Fruit fly (Drosophila melanogaster) whole organism, pupa: ENCODE results near the gene CG16986.

Source experiments
- CG10348 ChIP-seq: fragments of 200-800 bp; sonication (Bioruptor generic); IDR thresholded peaks from 2 replicates; pipeline ENCODE4 v1.3.6; 2022; ENCODE audit warnings: missing biosample characterization, missing genetic modification characterization
- CG12605 ChIP-seq: fragments of 200-800 bp; sonication (Bioruptor generic); IDR thresholded peaks from 2 replicates; pipeline ENCODE4 v1.3.6; 2022; ENCODE audit warnings: missing biosample characterization, missing genetic modification characterization
- D1 ChIP-seq: fragments of 200-800 bp; sonication (Bioruptor generic); optimal IDR thresholded peaks from 2 replicates; lab custom pipeline; 2018; ENCODE audit warnings: missing biosample characterization, mild to moderate bottlenecking, missing genetic modification characterization, moderate library complexity
- EcR ChIP-seq: fragments of 200-800 bp; sonication (Bioruptor generic); optimal IDR thresholded peaks from 3 replicates; lab custom pipeline; 2019; ENCODE audit warnings: missing biosample characterization, missing genetic modification characterization, mild to moderate bottlenecking, moderate library complexity, missing genetic modification reagents
- Pif1A ChIP-seq: fragments of 200-800 bp; sonication (Bioruptor generic); optimal IDR thresholded peaks from 3 replicates; lab custom pipeline; 2016; ENCODE audit warnings: missing biosample characterization, missing genetic modification characterization
- fd96Ca ChIP-seq: fragments of 200-800 bp; sonication (Bioruptor generic); IDR thresholded peaks from 3 replicates; pipeline ENCODE4 v1.3.6; 2022; ENCODE audit warnings: missing biosample characterization, missing genetic modification characterization

DNA sequence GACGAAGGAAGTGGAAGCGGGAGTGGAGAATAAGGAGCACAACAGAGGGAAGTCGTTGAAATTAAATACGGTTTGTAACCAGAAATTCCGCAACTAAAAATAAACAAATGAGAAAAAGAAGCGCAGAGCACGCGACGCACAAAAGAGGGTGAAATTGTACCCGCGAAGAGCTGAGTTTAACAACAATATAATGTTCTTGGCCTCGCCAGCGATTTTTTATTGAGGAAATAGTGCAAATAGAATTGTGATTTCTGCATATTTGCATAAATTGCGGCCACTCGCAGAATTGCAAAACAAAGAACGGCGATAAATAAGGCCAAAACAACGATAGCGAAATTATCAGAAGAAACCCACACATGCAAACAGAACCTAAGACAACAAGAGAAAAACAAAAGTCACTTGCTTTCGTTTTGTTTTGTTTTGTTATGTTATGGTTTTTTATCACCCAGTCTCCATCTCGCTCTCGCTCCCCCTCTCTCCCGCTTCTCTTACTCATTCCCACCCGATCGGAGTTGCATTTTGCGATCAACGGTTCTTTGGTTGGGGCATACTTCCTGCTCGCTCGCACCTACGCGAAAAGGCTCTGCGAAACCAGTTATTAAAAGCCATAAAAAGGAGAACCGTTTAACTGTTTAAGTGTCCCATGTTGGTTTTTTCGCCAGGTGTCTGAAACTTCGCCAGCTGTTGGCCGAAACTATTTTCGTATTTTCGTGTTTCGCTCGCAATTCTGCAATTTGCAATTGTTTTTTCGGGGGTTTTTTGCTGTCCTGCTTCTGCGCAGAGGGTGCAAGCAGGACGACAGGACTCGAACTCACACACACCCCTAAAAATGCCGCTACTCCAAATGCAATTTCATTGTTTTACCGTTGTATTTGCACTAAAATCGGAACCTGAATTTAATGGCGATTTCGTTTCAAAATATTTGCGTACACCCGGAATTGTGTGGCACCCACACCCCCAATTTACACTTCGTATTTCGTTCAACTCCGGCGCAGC is 47.0 kb upstream of the CG16986 start:
- TF ChIP-seq CG12605 (GFP tag; lab: Robert Waterston, UW) (peak; percentile 91), fd96Ca (no peak; the same call in 1 of the 3 replicates), CG10348 (GFP tag; lab: Robert Waterston, UW) (no peak), D1 (tag; lab: Kevin White, UChicago) (no peak), EcR (GFP tag; lab: Kevin White, UChicago) (peak; percentile 7), Pif1A (GFP tag; lab: Kevin White, UChicago) (peak; percentile 27)
